Fruit fly (Drosophila melanogaster): Measurements from ENCODE around the gene Grl65a.

The Grl65a gene

DNA sequence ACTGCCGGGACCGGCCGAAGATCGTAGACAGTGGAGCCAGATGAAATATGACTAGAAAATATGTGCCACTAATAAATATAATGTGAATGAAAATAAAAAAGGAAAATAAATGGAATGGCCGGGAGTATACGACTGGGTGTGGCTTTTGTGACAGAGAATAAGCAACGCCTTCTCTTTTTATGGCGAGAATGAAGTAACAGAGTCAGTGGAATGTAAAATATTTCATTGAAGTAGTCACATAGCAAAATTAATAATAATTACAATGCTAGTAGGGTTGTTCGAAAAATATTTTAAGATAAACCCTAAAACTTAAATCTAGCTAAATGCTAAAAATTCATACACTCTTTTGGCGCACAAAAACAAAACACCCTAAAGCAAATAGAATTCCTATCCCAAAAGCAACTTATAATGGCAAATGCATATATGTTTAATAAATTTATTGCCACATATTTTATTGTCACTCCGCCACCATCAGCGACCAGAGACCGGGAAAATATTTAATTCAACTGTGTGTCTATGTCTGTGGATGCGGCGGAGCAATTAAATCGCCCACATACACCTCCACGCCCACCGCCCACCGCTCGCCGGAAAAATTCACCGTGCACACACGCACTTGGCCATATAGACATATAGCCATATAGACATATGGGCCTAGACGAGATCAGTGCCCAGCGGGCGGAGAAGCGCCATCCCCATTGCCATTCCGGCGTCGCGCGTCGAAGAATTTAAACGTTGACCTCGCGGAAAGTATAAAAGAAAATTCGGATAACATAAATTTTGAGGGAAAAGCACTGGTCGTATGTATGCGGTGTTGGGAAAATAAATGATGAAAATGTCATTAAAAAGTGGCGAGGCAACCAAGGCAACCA lies 39.3 kb upstream of the Grl65a start (continued):
- TF ChIP-seq gem (tag; optimal IDR thresholded peaks at IDR 0.05) (peak; percentile 48), CG6765 (GFP tag; optimal IDR thresholded peaks at IDR 0.05) (peak; percentile 22), CG30403 (GFP tag; optimal IDR thresholded peaks at IDR 0.05) (peak; percentile 18), sd (tag; optimal IDR thresholded peaks at IDR 0.05) (peak; percentile 93), CoRest (tag; optimal IDR thresholded peaks at IDR 0.05) (peak; percentile 35), danr (GFP tag; IDR thresholded peaks at IDR 0.05) (0 out of 2 replicates have a peak, but pooled peaks have one; percentile 41), gce (GFP tag; IDR thresholded peaks at IDR 0.05) (no peak), lilli (GFP tag; optimal IDR thresholded peaks at IDR 0.05) (peak; percentile 13), psq (GFP tag; optimal IDR thresholded peaks at IDR 0.05) (no peak), tgo (GFP tag; IDR thresholded peaks at IDR 0.05) (0 out of 3 replicates have a peak, but pooled peaks have one; percentile 30), lab (GFP tag; optimal IDR thresholded peaks at IDR 0.05) (no peak), CG9817 (tag; optimal IDR thresholded peaks at IDR 0.05) (peak; percentile 19), Rfx (GFP tag; IDR thresholded peaks at IDR 0.05) (peak; percentile 46), Rx (GFP tag; IDR thresholded peaks at IDR 0.05) (no peak; the same call in 1 of the 2 replicates), CG15269 (tag; optimal IDR thresholded peaks at IDR 0.05) (peak; percentile 35), CG13424 (tag; optimal IDR thresholded peaks at IDR 0.05) (peak; percentile 51), CG43689 (GFP tag; IDR thresholded peaks at IDR 0.05) (no peak), CG16863 (GFP tag; optimal IDR thresholded peaks at IDR 0.05) (no peak), stc (GFP tag; IDR thresholded peaks at IDR 0.05) (0 out of 2 replicates have a peak, but pooled peaks have one; percentile 35), Med (GFP tag) (peak; percentile 63), hkb (optimal IDR thresholded peaks at IDR 0.05) (no peak), hkb (GFP tag; IDR thresholded peaks at IDR 0.05) (no peak), hth (optimal IDR thresholded peaks at IDR 0.05) (no peak), CG5953 (GFP tag; IDR thresholded peaks at IDR 0.05) (no peak), CG2712 (tag; optimal IDR thresholded peaks at IDR 0.05) (peak; percentile 10), dysf (GFP tag; IDR thresholded peaks at IDR 0.05) (peak; percentile 55; the same call in 1 of the 3 replicates), CG10959 (GFP tag; IDR thresholded peaks at IDR 0.05) (no peak), sr (GFP tag; IDR thresholded peaks at IDR 0.05) (peak; percentile 99), dmrt99B (tag; optimal IDR thresholded peaks at IDR 0.05) (peak; percentile 36), al (GFP tag; IDR thresholded peaks at IDR 0.05) (0 out of 2 replicates have a peak, but pooled peaks have one; percentile 20), CG6689 (GFP tag; IDR thresholded peaks at IDR 0.05) (peak; percentile 36; the same call in 1 of the 2 replicates), CG10543 (GFP tag; optimal IDR thresholded peaks at IDR 0.05) (peak; percentile 74), CG2678 (tag; optimal IDR thresholded peaks at IDR 0.05) (peak; percentile 48), Gug (GFP tag; IDR thresholded peaks at IDR 0.05) (0 out of 4 replicates have a peak, but pooled peaks have one; percentile 22), E2f1 (GFP tag; IDR thresholded peaks at IDR 0.05) (no peak), Hsf (GFP tag; optimal IDR thresholded peaks at IDR 0.05) (peak; percentile 7), Drgx (GFP tag; IDR thresholded peaks at IDR 0.05) (no peak), lmd (GFP tag; IDR thresholded peaks at IDR 0.05) (peak; percentile 49; the same call in 1 of the 2 replicates), CG9932 (GFP tag; IDR thresholded peaks at IDR 0.05) (peak; percentile 52; the same call in 1 of the 2 replicates)

DNA sequence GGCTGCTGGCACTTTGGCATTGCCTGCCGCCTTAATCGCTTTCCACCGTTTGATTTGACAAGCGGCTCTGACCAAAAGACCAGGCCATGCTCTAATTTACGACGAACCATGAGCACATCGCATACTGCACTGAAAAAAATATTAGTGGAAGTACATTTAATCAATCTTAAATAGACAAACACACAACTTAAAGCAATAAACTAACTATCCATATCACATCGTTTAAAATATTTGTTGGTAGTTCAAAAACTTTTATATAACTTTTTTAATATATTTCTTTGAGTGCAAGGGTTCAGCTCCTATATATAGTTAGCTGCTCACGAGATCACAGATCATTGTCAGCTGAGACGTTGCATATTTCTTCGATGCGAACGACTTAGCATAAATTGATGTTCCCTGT lies 38.2 kb upstream of the Grl65a start:
- no peak for TF ChIP-seq Atf3 (GFP tag; optimal IDR thresholded peaks at IDR 0.05)
- no peak for TF ChIP-seq Kr (GFP tag; optimal IDR thresholded peaks at IDR 0.05)
- TF ChIP-seq pho (GFP tag; optimal IDR thresholded peaks at IDR 0.05): no peak
- peak; percentile 70 for TF ChIP-seq fd96Cb (tag; optimal IDR thresholded peaks at IDR 0.05)
- TF ChIP-seq lov (optimal IDR thresholded peaks at IDR 0.05): no peak
- TF ChIP-seq lov (GFP tag; IDR thresholded peaks at IDR 0.05): no peak
- no peak for TF ChIP-seq CG2129 (GFP tag; IDR thresholded peaks at IDR 0.05; ENCODE audit: partially characterized antibody)
- no peak for TF ChIP-seq hth (optimal IDR thresholded peaks at IDR 0.05)
- peak; percentile 74 for TF ChIP-seq phol (tag; optimal IDR thresholded peaks at IDR 0.05)
- peak; percentile 56 for TF ChIP-seq CG17328 (GFP tag; IDR thresholded peaks at IDR 0.05)
- peak; percentile 34 for TF ChIP-seq CG13624 (GFP tag; optimal IDR thresholded peaks at IDR 0.05)
- TF ChIP-seq CG4730 (GFP tag; IDR thresholded peaks at IDR 0.05): peak; percentile 39; the same call in 1 of the 2 replicates
- TF ChIP-seq cg (GFP tag; optimal IDR thresholded peaks at IDR 0.05): no peak
- TF ChIP-seq CG2875 (GFP tag; optimal IDR thresholded peaks at IDR 0.05): peak; percentile 1
